Fruit fly (Drosophila melanogaster) whole organism, embryonic: ENCODE measurements around the gene mfas.

Source experiments
- Abd-B ChIP-seq: fragments of 200-800 bp; sonication (Bioruptor generic); optimal IDR thresholded peaks from 2 replicates; lab custom pipeline; 2018; ENCODE audit warnings: missing biosample characterization, mild to moderate bottlenecking, missing genetic modification characterization, moderate library complexity
- CG10267 ChIP-seq: fragments of 200-800 bp; sonication (Bioruptor generic); optimal IDR thresholded peaks from 2 replicates; lab custom pipeline; 2018; ENCODE audit warnings: missing biosample characterization, mild to moderate bottlenecking, missing genetic modification characterization, moderate library complexity
- CG10654 ChIP-seq: fragments of 200-800 bp; sonication (Bioruptor generic); optimal IDR thresholded peaks from 2 replicates; lab custom pipeline; 2016; ENCODE audit warnings: missing biosample characterization, missing genetic modification characterization
- CG11560 ChIP-seq: fragments of 200-800 bp; sonication (Bioruptor generic); IDR thresholded peaks from 3 replicates; pipeline ENCODE4 v1.3.6; 2022; ENCODE audit warnings: missing biosample characterization, missing genetic modification characterization
- CG11695 ChIP-seq: fragments of 200-800 bp; sonication (Bioruptor generic); IDR thresholded peaks from 3 replicates; pipeline ENCODE4 v1.3.6; 2022; ENCODE audit warnings: missing biosample characterization, missing genetic modification characterization
- CG11696 ChIP-seq: fragments of 200-800 bp; sonication (Bioruptor generic); IDR thresholded peaks from 2 replicates; pipeline ENCODE4 v1.3.6; 2022; ENCODE audit warnings: missing biosample characterization, missing genetic modification characterization
- CG12299 ChIP-seq: fragments of 200-800 bp; sonication (Bioruptor generic); optimal IDR thresholded peaks from 2 replicates; lab custom pipeline; 2018; ENCODE audit warnings: missing biosample characterization, mild to moderate bottlenecking, missing genetic modification characterization
- CG12744 ChIP-seq: fragments of 200-800 bp; sonication (Bioruptor generic); optimal IDR thresholded peaks from 2 replicates; lab custom pipeline; 2016; ENCODE audit warnings: missing biosample characterization, missing genetic modification characterization
- CG12942 ChIP-seq: fragments of 200-800 bp; sonication (Bioruptor generic); optimal IDR thresholded peaks from 3 replicates; lab custom pipeline; 2016; ENCODE audit warnings: missing biosample characterization, missing genetic modification characterization
- CG17186 ChIP-seq: fragments of 200-800 bp; sonication (Bioruptor generic); optimal IDR thresholded peaks from 3 replicates; lab custom pipeline; 2017; ENCODE audit warnings: missing biosample characterization, missing genetic modification reagents, missing genetic modification characterization
- CG17568 ChIP-seq: fragments of 200-800 bp; sonication (Bioruptor generic); optimal IDR thresholded peaks from 2 replicates; lab custom pipeline; 2018; ENCODE audit warnings: missing biosample characterization, mild to moderate bottlenecking, missing genetic modification characterization, moderate library complexity
- CG2202 ChIP-seq: fragments of 200-800 bp; sonication (Bioruptor generic); optimal IDR thresholded peaks from 2 replicates; lab custom pipeline; 2018; ENCODE audit warnings: missing biosample characterization, mild to moderate bottlenecking, missing genetic modification characterization
- CG2678 ChIP-seq: fragments of 200-800 bp; sonication (Bioruptor generic); optimal IDR thresholded peaks from 3 replicates; lab custom pipeline; 2019; ENCODE audit warnings: missing biosample characterization, mild to moderate bottlenecking, missing genetic modification characterization, moderate library complexity
- CG2889 ChIP-seq: fragments of 200-800 bp; sonication (Bioruptor generic); IDR thresholded peaks from 3 replicates; pipeline ENCODE4 v1.3.6; 2022; ENCODE audit warnings: missing biosample characterization, missing genetic modification characterization
- CG3065 ChIP-seq: fragments of 200-800 bp; sonication (Bioruptor generic); optimal IDR thresholded peaks from 2 replicates; lab custom pipeline; 2016; ENCODE audit warnings: missing biosample characterization, missing genetic modification characterization
- CG31388 ChIP-seq: fragments of 200-800 bp; sonication (Bioruptor generic); optimal IDR thresholded peaks from 2 replicates; lab custom pipeline; 2016; ENCODE audit warnings: missing biosample characterization, missing genetic modification characterization
- CG43689 ChIP-seq: fragments of 200-800 bp; sonication (Bioruptor generic); IDR thresholded peaks from 2 replicates; pipeline ENCODE4 v1.3.6; 2022; ENCODE audit warnings: missing biosample characterization, missing genetic modification characterization
- CG4730 ChIP-seq: fragments of 200-800 bp; sonication (Bioruptor generic); IDR thresholded peaks from 2 replicates; pipeline ENCODE4 v1.3.6; 2022; ENCODE audit warnings: missing biosample characterization, missing genetic modification characterization
- CG4820 ChIP-seq: fragments of 200-800 bp; sonication (Bioruptor generic); optimal IDR thresholded peaks from 3 replicates; lab custom pipeline; 2016; ENCODE audit warnings: missing biosample characterization, missing genetic modification characterization
- CG6689 ChIP-seq: fragments of 200-800 bp; sonication (Bioruptor generic); IDR thresholded peaks from 2 replicates; pipeline ENCODE4 v1.3.6; 2022; ENCODE audit warnings: missing biosample characterization, missing genetic modification characterization
- CG7357 ChIP-seq: fragments of 200-800 bp; sonication (Bioruptor generic); IDR thresholded peaks from 3 replicates; pipeline ENCODE4 v1.3.6; 2022; ENCODE audit warnings: missing biosample characterization, missing genetic modification characterization
- CrebB ChIP-seq: fragments of 200-800 bp; sonication (Bioruptor generic); optimal IDR thresholded peaks from 3 replicates; lab custom pipeline; 2018; ENCODE audit warnings: missing biosample characterization, mild to moderate bottlenecking, missing genetic modification characterization
- D19B ChIP-seq: fragments of 200-800 bp; sonication (Bioruptor generic); optimal IDR thresholded peaks from 2 replicates; lab custom pipeline; 2017; ENCODE audit warnings: missing biosample characterization, mild to moderate bottlenecking, missing genetic modification characterization
- Doc3 ChIP-seq: fragments of 200-800 bp; sonication (Bioruptor generic); IDR thresholded peaks from 3 replicates; pipeline ENCODE4 v1.3.6; 2022; ENCODE audit warnings: missing biosample characterization, missing genetic modification characterization; ENCODE audit not compliant: partially characterized antibody
- Eip74EF ChIP-seq, 2 experiments: fragments of 200-800 bp in 1 of 2; fragments of >200 bp in 1 of 2; sonication (Bioruptor generic) in 1 of 2; optimal IDR thresholded peaks; 2 replicates each; lab custom pipeline; 2017 to 2019; ENCODE audit warnings: missing biosample characterization in 2 of 2, missing genetic modification characterization in 2 of 2, mild to moderate bottlenecking in 1 of 2, moderate library complexity in 1 of 2
- Hr78 ChIP-seq, 2 experiments: fragments of 200-800 bp in 1 of 2; fragments of >200 bp in 1 of 2; sonication (Bioruptor generic) in 1 of 2; optimal IDR thresholded peaks; 2 replicates each; lab custom pipeline; 2017 to 2019; ENCODE audit warnings: missing biosample characterization in 2 of 2, missing genetic modification characterization in 2 of 2, mild to moderate bottlenecking in 1 of 2, moderate library complexity in 1 of 2
- MTF-1 ChIP-seq: fragments of 200-800 bp; sonication (Bioruptor generic); optimal IDR thresholded peaks from 2 replicates; lab custom pipeline; 2018; ENCODE audit warnings: missing biosample characterization, mild to moderate bottlenecking, missing genetic modification characterization, borderline replicate concordance
- Med ChIP-seq: fragments of 200-800 bp; sonication (Bioruptor generic); peaks from one replicate; lab custom pipeline; 2016; ENCODE audit warnings: missing biosample characterization, missing genetic modification characterization, mild to moderate bottlenecking, inconsistent platforms, moderate library complexity
- Neu2 ChIP-seq: fragments of 200-800 bp; sonication (Bioruptor generic); optimal IDR thresholded peaks from 3 replicates; lab custom pipeline; 2016; ENCODE audit warnings: missing biosample characterization, missing genetic modification characterization, borderline replicate concordance
- Scr ChIP-seq: fragments of 200-800 bp; sonication (Bioruptor generic); IDR thresholded peaks from 2 replicates; pipeline ENCODE4 v1.3.6; 2022; ENCODE audit warnings: missing biosample characterization, missing genetic modification characterization; ENCODE audit not compliant: partially characterized antibody
- Trl ChIP-seq, 3 experiments: fragments of >200 bp in 2 of 3; fragments of 200-800 bp in 1 of 3; sonication (Bioruptor generic) in 1 of 3; optimal IDR thresholded peaks; 2 replicates in 1 of 3; 3 replicates in 2 of 3; lab custom pipeline; 2016 to 2017; ENCODE audit warnings: missing biosample characterization in 1 of 3, missing genetic modification characterization in 1 of 3
- Vsx1 ChIP-seq: fragments of 200-800 bp; sonication (Bioruptor generic); optimal IDR thresholded peaks from 2 replicates; lab custom pipeline; 2017; ENCODE audit warnings: missing biosample characterization, mild to moderate bottlenecking, missing genetic modification characterization, missing genetic modification reagents
- cad ChIP-seq: fragments of >200 bp; optimal IDR thresholded peaks from 2 replicates; lab custom pipeline; 2017; ENCODE audit warnings: missing biosample characterization, missing genetic modification characterization
- caup ChIP-seq: fragments of 200-800 bp; sonication (Bioruptor generic); optimal IDR thresholded peaks from 3 replicates; lab custom pipeline; 2017; ENCODE audit warnings: missing biosample characterization, mild to moderate bottlenecking, missing genetic modification characterization, moderate library complexity; ENCODE audit not compliant: severe bottlenecking
- cg ChIP-seq: fragments of 200-800 bp; sonication (Bioruptor generic); optimal IDR thresholded peaks from 3 replicates; lab custom pipeline; 2019; ENCODE audit warnings: missing biosample characterization, mild to moderate bottlenecking, missing genetic modification characterization, moderate library complexity
- crol ChIP-seq: fragments of 200-800 bp; sonication (Bioruptor generic); IDR thresholded peaks from 2 replicates; pipeline ENCODE4 v1.3.6; 2022; ENCODE audit warnings: missing biosample characterization, missing genetic modification characterization
- gfzf ChIP-seq: fragments of 200-800 bp; sonication (Bioruptor generic); optimal IDR thresholded peaks from 2 replicates; lab custom pipeline; 2016; ENCODE audit warnings: missing biosample characterization, mild to moderate bottlenecking, missing genetic modification characterization, moderate library complexity
- gsb-n ChIP-seq: fragments of 200-800 bp; sonication (Bioruptor generic); optimal IDR thresholded peaks from 3 replicates; lab custom pipeline; 2018; ENCODE audit warnings: missing biosample characterization, mild to moderate bottlenecking, missing genetic modification characterization
- hb ChIP-seq: fragments of 200-800 bp; sonication (Bioruptor generic); IDR thresholded peaks from 3 replicates; pipeline ENCODE4 v1.3.6; 2022; ENCODE audit warnings: missing biosample characterization, missing genetic modification characterization; ENCODE audit not compliant: partially characterized antibody
- kay ChIP-seq: fragments of 200-800 bp; sonication (Bioruptor generic); optimal IDR thresholded peaks from 2 replicates; lab custom pipeline; 2016; ENCODE audit warnings: missing biosample characterization, missing genetic modification characterization
- nom ChIP-seq: fragments of 200-800 bp; sonication (Bioruptor generic); optimal IDR thresholded peaks from 2 replicates; lab custom pipeline; 2017; ENCODE audit warnings: missing biosample characterization, missing genetic modification characterization, mild to moderate bottlenecking, moderate library complexity, missing genetic modification reagents
- pfk ChIP-seq: fragments of 200-800 bp; sonication (Bioruptor generic); optimal IDR thresholded peaks from 2 replicates; lab custom pipeline; 2018; ENCODE audit warnings: missing biosample characterization, mild to moderate bottlenecking, missing genetic modification characterization, moderate library complexity
- salm ChIP-seq: fragments of 200-800 bp; sonication (Bioruptor generic); optimal IDR thresholded peaks from 2 replicates; lab custom pipeline; 2018; ENCODE audit warnings: missing biosample characterization, mild to moderate bottlenecking, missing genetic modification characterization
- scrt ChIP-seq: fragments of 200-800 bp; sonication (Bioruptor generic); optimal IDR thresholded peaks from 2 replicates; lab custom pipeline; 2018; ENCODE audit warnings: missing biosample characterization, mild to moderate bottlenecking, missing genetic modification characterization, moderate library complexity
- sens ChIP-seq: fragments of 200-800 bp; sonication (Bioruptor generic); peaks from one replicate; lab custom pipeline; 2016; ENCODE audit warnings: missing biosample characterization, missing genetic modification characterization
- sisA ChIP-seq: fragments of 200-800 bp; sonication (Bioruptor generic); IDR thresholded peaks from 2 replicates; pipeline ENCODE4 v1.3.6; 2022; ENCODE audit warnings: missing biosample characterization, missing genetic modification characterization
- stwl ChIP-seq: fragments of 200-800 bp; sonication (Bioruptor generic); optimal IDR thresholded peaks from 3 replicates; lab custom pipeline; 2018; ENCODE audit warnings: missing biosample characterization, mild to moderate bottlenecking, missing genetic modification characterization, moderate library complexity
- tna ChIP-seq: fragments of 200-800 bp; sonication (Bioruptor generic); IDR thresholded peaks from 2 replicates; pipeline ENCODE4 v1.3.6; 2022; ENCODE audit warnings: missing biosample characterization, missing genetic modification characterization; ENCODE audit not compliant: partially characterized antibody
- trem ChIP-seq: fragments of 200-800 bp; optimal IDR thresholded peaks from 3 replicates; lab custom pipeline; 2019; ENCODE audit warnings: missing biosample characterization, mild to moderate bottlenecking, missing genetic modification characterization, moderate library complexity

Gene mfas

DNA sequence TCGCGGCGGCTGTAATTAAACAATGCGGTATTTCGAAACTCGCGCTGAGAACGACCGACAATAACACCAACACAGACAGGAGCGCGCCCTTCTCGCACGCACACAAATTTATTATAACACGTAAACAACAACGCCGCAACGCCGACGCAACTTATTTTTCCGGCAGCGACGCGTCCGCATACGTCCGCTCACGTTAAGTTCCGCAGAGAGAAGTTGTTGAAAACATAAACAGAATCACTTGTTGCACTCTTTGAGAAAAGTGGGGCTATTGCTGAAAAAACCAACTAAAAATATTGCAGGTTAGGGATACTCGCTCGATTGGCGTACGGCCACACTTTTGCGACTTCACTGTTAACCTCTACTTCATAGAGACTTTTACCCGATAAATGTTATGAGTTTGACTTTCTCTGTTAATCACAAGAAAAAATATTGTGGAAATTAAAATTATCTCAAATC is 44.2 kb downstream of the mfas start, which contains the start of gene Cad87A (continued):
- peak in 1 of 2 experiments; percentile 69 for TF ChIP-seq Eip74EF (GFP tag; optimal IDR thresholded peaks at IDR 0.05; lab: Kevin White, UChicago)
- TF ChIP-seq gfzf (GFP tag; lab: Kevin White, UChicago) = peak; percentile 91
- TF ChIP-seq MTF-1 (GFP tag; lab: Kevin White, UChicago) = peak; percentile 58
- TF ChIP-seq tna = no peak
- TF ChIP-seq crol (GFP tag; lab: Robert Waterston, UW) = no peak
- TF ChIP-seq nom (GFP tag; lab: Kevin White, UChicago) = peak; percentile 77
- TF ChIP-seq Hr78 (GFP tag; optimal IDR thresholded peaks at IDR 0.05; lab: Kevin White, UChicago) = no peak
- peak; percentile 23 for TF ChIP-seq CG2202 (tag; lab: Kevin White, UChicago)
- TF ChIP-seq Doc3 = no peak
- no peak for TF ChIP-seq CG7357 (GFP tag; lab: Robert Waterston, UW)
- no peak for TF ChIP-seq CG17186 (GFP tag; lab: Kevin White, UChicago)
- TF ChIP-seq CG3065 (GFP tag; lab: Kevin White, UChicago) = no peak
- TF ChIP-seq CG10654 (GFP tag; lab: Kevin White, UChicago) = no peak
- peak; percentile 67 for TF ChIP-seq Vsx1 (GFP tag; lab: Kevin White, UChicago)
- TF ChIP-seq scrt (GFP tag; lab: Kevin White, UChicago) = peak; percentile 99
- TF ChIP-seq gsb-n = peak; percentile 66
- no peak for TF ChIP-seq CG11696 (GFP tag; lab: Robert Waterston, UW)
- TF ChIP-seq CG12744 (GFP tag; lab: Kevin White, UChicago) = no peak
- no peak for TF ChIP-seq CG6689 (GFP tag; lab: Robert Waterston, UW)
- TF ChIP-seq CG2678 (tag; lab: Kevin White, UChicago) = no peak
- no peak for TF ChIP-seq cad (GFP tag; lab: Kevin White, UChicago)
- peak; percentile 69 for TF ChIP-seq caup
- TF ChIP-seq D19B (GFP tag; lab: Kevin White, UChicago) = no peak
- TF ChIP-seq Neu2 = no peak
- peak; percentile 49 for TF ChIP-seq CG10267 (tag; lab: Kevin White, UChicago)
- TF ChIP-seq CG4820 (GFP tag; lab: Kevin White, UChicago) = no peak
- no peak for TF ChIP-seq hb (GFP tag; lab: Robert Waterston, UW)
- peak; percentile 16 for TF ChIP-seq CG17568 (GFP tag; lab: Kevin White, UChicago)
- no peak for TF ChIP-seq sisA (GFP tag; lab: Robert Waterston, UW)
- TF ChIP-seq stwl = peak; percentile 53
- TF ChIP-seq CG11695 (GFP tag; lab: Robert Waterston, UW) = no peak
- no peak for TF ChIP-seq Abd-B (GFP tag; lab: Kevin White, UChicago)
- no peak for TF ChIP-seq CG43689 (GFP tag; lab: Robert Waterston, UW)
- peak; percentile 91 for TF ChIP-seq Med (GFP tag; lab: Kevin White, UChicago)
- no peak for TF ChIP-seq CG4730 (GFP tag; lab: Robert Waterston, UW)
- peak; percentile 41 to 62 for TF ChIP-seq Trl (optimal IDR thresholded peaks at IDR 0.05; lab: Kevin White, UChicago)
- TF ChIP-seq Trl (GFP tag; optimal IDR thresholded peaks at IDR 0.05; lab: Kevin White, UChicago) = peak; percentile 59
- TF ChIP-seq kay = no peak
- peak; percentile 57 for TF ChIP-seq CG12299 (tag; lab: Kevin White, UChicago)
- peak; percentile 96 for TF ChIP-seq cg (GFP tag; lab: Kevin White, UChicago)
- no peak for TF ChIP-seq Scr (GFP tag; lab: Robert Waterston, UW)
- TF ChIP-seq CG11560 (tag; lab: Robert Waterston, UW) = no peak
- peak; percentile 77 for TF ChIP-seq sens (GFP tag; lab: Kevin White, UChicago)
- peak; percentile 36 for TF ChIP-seq trem
- TF ChIP-seq CG12942 (GFP tag; lab: Kevin White, UChicago) = no peak
- TF ChIP-seq salm (tag; lab: Kevin White, UChicago) = no peak
- peak; percentile 67 for TF ChIP-seq CrebB (tag; lab: Kevin White, UChicago)
- peak; percentile 43 for TF ChIP-seq pfk (GFP tag; lab: Kevin White, UChicago)
- TF ChIP-seq CG31388 (GFP tag; lab: Kevin White, UChicago) = no peak
- TF ChIP-seq CG2889 (GFP tag; lab: Robert Waterston, UW) = no peak
